Comparison of ENCODE assay signal across 2 fruit fly cellular contexts in the genomic region with DNA sequence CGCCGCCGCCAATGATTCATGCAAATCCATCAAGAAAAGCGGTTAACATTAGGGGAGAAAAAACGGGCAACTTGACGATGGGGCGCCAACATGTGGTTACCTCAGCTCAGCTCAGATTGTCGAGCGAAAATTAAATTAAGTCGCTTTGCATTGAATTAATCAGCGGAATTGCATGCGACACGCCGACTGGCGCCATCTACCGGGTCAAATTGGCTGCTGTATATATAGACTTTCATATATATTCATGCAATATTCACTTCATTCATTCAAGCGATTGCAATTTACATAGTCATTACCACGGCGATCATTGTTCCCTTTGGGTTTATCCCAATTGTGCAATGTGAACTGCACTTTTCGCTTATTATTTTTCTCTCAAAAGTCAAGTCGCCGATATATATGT.
TF ChIP-seq lines count a peak whose summit lies in the region.

No protein-coding gene starts in this region.

- peak; percentile 65 to 69 for TF ChIP-seq CTCF in S2 (optimal IDR thresholded peaks at IDR 0.05; lab: Kevin White, UChicago)
- TF ChIP-seq CTCF in whole organism, embryonic (GFP tag; optimal IDR thresholded peaks at IDR 0.05; lab: Kevin White, UChicago): peak; percentile 84

TF ChIP-seq in whole organism, embryonic, 481 proteins besides CTCF, POLR2A, EP300 and RAD21:
- TF ChIP-seq al (GFP tag; IDR thresholded peaks at IDR 0.05; lab: Robert Waterston, UW) (no peak), luna (GFP tag; optimal IDR thresholded peaks at IDR 0.05; lab: Kevin White, UChicago) (no peak), bcd (GFP tag; optimal IDR thresholded peaks at IDR 0.05; lab: Kevin White, UChicago) (no peak), CG4820 (GFP tag; optimal IDR thresholded peaks at IDR 0.05; lab: Kevin White, UChicago) (no peak), CG34224 (GFP tag; IDR thresholded peaks at IDR 0.05; lab: Robert Waterston, UW; ENCODE audit: partially characterized antibody) (no peak), Opbp (GFP tag; IDR thresholded peaks at IDR 0.05; lab: Robert Waterston, UW; ENCODE audit: partially characterized antibody) (no peak), CG1529 (GFP tag; optimal IDR thresholded peaks at IDR 0.05; lab: Kevin White, UChicago) (no peak), crp (GFP tag; optimal IDR thresholded peaks at IDR 0.05; lab: Kevin White, UChicago) (no peak), nerfin-2 (GFP tag; IDR thresholded peaks at IDR 0.05; lab: Robert Waterston, UW; ENCODE audit: partially characterized antibody) (no peak), ranshi (GFP tag; IDR thresholded peaks at IDR 0.05; lab: Robert Waterston, UW) (no peak), CG18262 (tag; optimal IDR thresholded peaks at IDR 0.05; lab: Kevin White, UChicago) (no peak)
